Worm (Caenorhabditis elegans) whole organism, young adult: ENCODE data around the gene fkh-3.

Experiments
- F33H1.4 ChIP-seq: fragments of 200-800 bp; sonication (Bioruptor generic); IDR thresholded peaks from 2 replicates; pipeline ENCODE4 v1.3.6; 2022; ENCODE audit warnings: missing genetic modification reagents, missing genetic modification characterization, missing compliant biosample characterization
- T07F8.4 ChIP-seq: sonication (generic microtip); optimal IDR thresholded peaks from 2 replicates; lab custom pipeline; 2016; ENCODE audit warnings: mild to moderate bottlenecking, missing genetic modification characterization, moderate library complexity, missing compliant biosample characterization
- T26A5.8 ChIP-seq: sonication (generic microtip); optimal IDR thresholded peaks from 2 replicates; lab custom pipeline; 2016; ENCODE audit warnings: missing genetic modification characterization, missing compliant biosample characterization
- Y79H2A.3 ChIP-seq: fragments of 200-800 bp; sonication (Bioruptor generic); conservative IDR thresholded peaks from 2 replicates; pipeline ENCODE4 v1.3.6; 2022; ENCODE audit warnings: missing genetic modification reagents, missing genetic modification characterization, missing compliant biosample characterization
- dox-1 ChIP-seq: fragments of 200-800 bp; sonication (Bioruptor generic); IDR thresholded peaks from 2 replicates; pipeline ENCODE4 v1.3.6; 2022; ENCODE audit warnings: missing genetic modification reagents, missing genetic modification characterization, missing compliant biosample characterization
- madf-8 ChIP-seq: fragments of 200-800 bp; sonication (Bioruptor generic); conservative IDR thresholded peaks from 2 replicates; pipeline ENCODE4 v1.3.6; 2022; ENCODE audit warnings: missing genetic modification reagents, missing genetic modification characterization, missing compliant biosample characterization
- nhr-120 ChIP-seq: fragments of 200-800 bp; sonication (Bioruptor generic); IDR thresholded peaks from 2 replicates; pipeline ENCODE4 v1.3.6; 2022; ENCODE audit warnings: missing genetic modification characterization, missing compliant biosample characterization
- repo-1 ChIP-seq: sonication (generic microtip); optimal IDR thresholded peaks from 2 replicates; lab custom pipeline; 2017; ENCODE audit warnings: mild to moderate bottlenecking, missing genetic modification characterization, missing compliant biosample characterization
- sdz-38 ChIP-seq: sonication (generic microtip); optimal IDR thresholded peaks from 2 replicates; lab custom pipeline; 2016; ENCODE audit warnings: missing genotype, missing genetic modification characterization, missing compliant biosample characterization
- ztf-18 ChIP-seq: sonication (generic microtip); optimal IDR thresholded peaks from 2 replicates; lab custom pipeline; 2016; ENCODE audit warnings: missing genotype, mild to moderate bottlenecking, missing genetic modification characterization, missing compliant biosample characterization
- ztf-26 ChIP-seq: sonication (generic microtip); optimal IDR thresholded peaks from 2 replicates; lab custom pipeline; 2017; ENCODE audit warnings: missing genetic modification characterization, missing compliant biosample characterization

DNA sequence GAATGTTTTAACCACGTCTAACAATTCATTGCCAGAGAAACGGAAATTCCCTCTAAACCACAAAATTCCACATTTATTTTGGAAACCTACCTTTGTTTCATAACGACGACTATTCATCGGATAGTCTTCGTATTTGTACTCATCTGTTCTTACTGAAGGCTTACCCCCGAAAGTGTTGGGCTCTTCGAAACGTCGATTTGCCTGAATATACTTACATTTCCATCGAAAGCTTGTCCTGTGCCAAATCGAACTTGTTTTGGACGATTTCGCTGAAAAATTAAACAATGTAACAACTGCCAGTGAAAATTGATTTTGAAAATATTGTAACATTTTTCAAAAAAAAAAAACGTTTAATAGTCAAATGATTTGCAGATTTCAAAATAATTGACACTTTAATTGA, 39.3 kb upstream of the fkh-3 start, which contains the start of gene F02D10.3:
- no peak for TF ChIP-seq T07F8.4 (tag; lab: Kevin White, UChicago)
- no peak for TF ChIP-seq repo-1 (tag; lab: Kevin White, UChicago)
- TF ChIP-seq sdz-38 (tag; lab: Kevin White, UChicago), result no peak
- no peak for TF ChIP-seq ztf-18 (tag; lab: Kevin White, UChicago)
- TF ChIP-seq T26A5.8, result no peak
- TF ChIP-seq nhr-120 (GFP tag; lab: Robert Waterston, UW), result no peak
- no peak for TF ChIP-seq madf-8 (GFP tag; lab: Robert Waterston, UW)
- no peak for TF ChIP-seq dox-1 (GFP tag; lab: Robert Waterston, UW)
- no peak for TF ChIP-seq Y79H2A.3 (GFP tag; lab: Robert Waterston, UW)
- no peak for TF ChIP-seq ztf-26 (tag; lab: Kevin White, UChicago)
- no peak for TF ChIP-seq F33H1.4 (GFP tag; lab: Robert Waterston, UW)
